Fruit fly (Drosophila melanogaster): ENCODE results near the gene Xrcc2.

Gene Xrcc2

dm6 chrX:18540268-18540667 lies 40.3 kb downstream of the Xrcc2 start (continued):
- TF ChIP-seq CG2889 (GFP tag; IDR thresholded peaks at IDR 0.05) (no peak), CG12104 (GFP tag; optimal IDR thresholded peaks at IDR 0.05) (no peak), Mes4 (GFP tag; optimal IDR thresholded peaks at IDR 0.05) (no peak)

dm6 chrX:18541915-18542314 lies 42.0 kb downstream of the Xrcc2 start:
- peak; percentile 44 for TF ChIP-seq CG11504 (tag; optimal IDR thresholded peaks at IDR 0.05)
- TF ChIP-seq CG2712 (tag; optimal IDR thresholded peaks at IDR 0.05): peak; percentile 30
- TF ChIP-seq pb (GFP tag; optimal IDR thresholded peaks at IDR 0.05): no peak
- TF ChIP-seq CG4404 (GFP tag; IDR thresholded peaks at IDR 0.05): no peak
- TF ChIP-seq Ssrp (tag; optimal IDR thresholded peaks at IDR 0.05): peak; percentile 28
- no peak for TF ChIP-seq Oaz (GFP tag; IDR thresholded peaks at IDR 0.05)
- TF ChIP-seq al (GFP tag; IDR thresholded peaks at IDR 0.05): no peak
- TF ChIP-seq odd (GFP tag; optimal IDR thresholded peaks at IDR 0.05): no peak
- no peak for TF ChIP-seq CG12071 (GFP tag; optimal IDR thresholded peaks at IDR 0.05)
- TF ChIP-seq Vsx1 (GFP tag; optimal IDR thresholded peaks at IDR 0.05): no peak
- peak; percentile 69; the same call in 1 of the 2 replicates for TF ChIP-seq Xrp1 (GFP tag; IDR thresholded peaks at IDR 0.05)
- TF ChIP-seq CG1603 (tag; optimal IDR thresholded peaks at IDR 0.05): peak; percentile 11
- TF ChIP-seq ERR (GFP tag; optimal IDR thresholded peaks at IDR 0.05): no peak
- no peak for TF ChIP-seq hth (optimal IDR thresholded peaks at IDR 0.05)
- TF ChIP-seq CG11695 (GFP tag; IDR thresholded peaks at IDR 0.05): no peak
- TF ChIP-seq CG14667 (GFP tag; IDR thresholded peaks at IDR 0.05): no peak
- TF ChIP-seq Sry-β (GFP tag; optimal IDR thresholded peaks at IDR 0.05): no peak
- TF ChIP-seq peb (GFP tag; IDR thresholded peaks at IDR 0.05): no peak
- TF ChIP-seq bsh (GFP tag; optimal IDR thresholded peaks at IDR 0.05): peak; percentile 4 to 43
- no peak for TF ChIP-seq Mes4 (GFP tag; optimal IDR thresholded peaks at IDR 0.05)
- TF ChIP-seq CG8765 (GFP tag; IDR thresholded peaks at IDR 0.05): peak; percentile 8; the same call in 1 of the 2 replicates
- peak; percentile 17 for TF ChIP-seq dmrt99B (tag; optimal IDR thresholded peaks at IDR 0.05)
- no peak for TF ChIP-seq sima (GFP tag; optimal IDR thresholded peaks at IDR 0.05)
- TF ChIP-seq CG12659 (GFP tag; optimal IDR thresholded peaks at IDR 0.05): no peak
- TF ChIP-seq ci (GFP tag; IDR thresholded peaks at IDR 0.05): 0 out of 3 replicates have a peak, but pooled peaks have one; percentile 38
- TF ChIP-seq lola (GFP tag; optimal IDR thresholded peaks at IDR 0.05): peak in 1 of 3 experiments; percentile 17
- TF ChIP-seq chm (GFP tag; IDR thresholded peaks at IDR 0.05): no peak
- TF ChIP-seq dmrt11E (tag; optimal IDR thresholded peaks at IDR 0.05): peak; percentile 45
- TF ChIP-seq Hr51 (GFP tag; optimal IDR thresholded peaks at IDR 0.05): no peak
- TF ChIP-seq Oli (tag; optimal IDR thresholded peaks at IDR 0.05): peak; percentile 24
- TF ChIP-seq kah (GFP tag; optimal IDR thresholded peaks at IDR 0.05): no peak
- TF ChIP-seq B-H2 (GFP tag; optimal IDR thresholded peaks at IDR 0.05): no peak
- TF ChIP-seq CG9876 (GFP tag; optimal IDR thresholded peaks at IDR 0.05): no peak
- TF ChIP-seq CG31441 (GFP tag; IDR thresholded peaks at IDR 0.05): 0 out of 2 replicates have a peak, but pooled peaks have one; percentile 15
- TF ChIP-seq CG4424 (GFP tag; optimal IDR thresholded peaks at IDR 0.05): peak; percentile 3
- no peak for TF ChIP-seq CG8281 (tag; optimal IDR thresholded peaks at IDR 0.05)
- TF ChIP-seq CG8089 (GFP tag; optimal IDR thresholded peaks at IDR 0.05): no peak
- TF ChIP-seq Drgx (GFP tag; IDR thresholded peaks at IDR 0.05): peak; percentile 60
- peak; percentile 51 for TF ChIP-seq Sox102F (GFP tag; optimal IDR thresholded peaks at IDR 0.05)
- TF ChIP-seq Med (GFP tag): peak; percentile 9
- TF ChIP-seq CG17359 (tag; optimal IDR thresholded peaks at IDR 0.05): peak; percentile 8
- TF ChIP-seq GATAe (GFP tag; conservative IDR thresholded peaks at IDR 0.05): no peak
- TF ChIP-seq Awh (GFP tag; IDR thresholded peaks at IDR 0.05): no peak
- no peak for TF ChIP-seq Usf (GFP tag; optimal IDR thresholded peaks at IDR 0.05)
- no peak for TF ChIP-seq CG10959 (GFP tag; IDR thresholded peaks at IDR 0.05)
- TF ChIP-seq Pdp1 (GFP tag; optimal IDR thresholded peaks at IDR 0.05): no peak
- TF ChIP-seq CG12391 (tag; optimal IDR thresholded peaks at IDR 0.05): peak; percentile 17

Data from whole organism, embryonic.